Worm (Caenorhabditis elegans): ENCODE measurements around the gene F53C3.11.

ce11 chrII:3935990-3936389, 29.5 kb upstream of the F53C3.11 start:
- TF ChIP-seq unc-130 (tag; optimal IDR thresholded peaks at IDR 0.05) = no peak
- no peak for TF ChIP-seq nhr-76 (tag; optimal IDR thresholded peaks at IDR 0.05)
- no peak for TF ChIP-seq unc-62 (GFP tag; optimal IDR thresholded peaks at IDR 0.05)
- TF ChIP-seq jun-1 (tag; optimal IDR thresholded peaks at IDR 0.05) = no peak
- TF ChIP-seq lir-3 (tag; optimal IDR thresholded peaks at IDR 0.05; ENCODE audit: poor library complexity) = no peak
- TF ChIP-seq blmp-1 (tag; optimal IDR thresholded peaks at IDR 0.05) = no peak
- no peak for TF ChIP-seq rnt-1 (tag; optimal IDR thresholded peaks at IDR 0.05)
- TF ChIP-seq ztf-11 (tag; optimal IDR thresholded peaks at IDR 0.05) = no peak
- TF ChIP-seq ama-1 (optimal IDR thresholded peaks at IDR 0.05) = no peak
- no peak for TF ChIP-seq efl-1 (optimal IDR thresholded peaks at IDR 0.05)
- no peak for TF ChIP-seq efl-1 (GFP tag; optimal IDR thresholded peaks at IDR 0.05 in 1 of 2)
- TF ChIP-seq fkh-10 (GFP tag; optimal IDR thresholded peaks at IDR 0.05) = no peak

Data from whole organism, L1 larva.